Fruit fly (Drosophila melanogaster) S2 (cell line): ENCODE results near the gene Kots.

Experiments used
- CG8478 ChIP-seq: fragments of >200 bp; optimal IDR thresholded peaks from 2 replicates; lab custom pipeline; 2018
- CTCF ChIP-seq, 2 experiments: fragments of >200 bp; optimal IDR thresholded peaks; 2 replicates each; lab custom pipeline; 2018

DNA sequence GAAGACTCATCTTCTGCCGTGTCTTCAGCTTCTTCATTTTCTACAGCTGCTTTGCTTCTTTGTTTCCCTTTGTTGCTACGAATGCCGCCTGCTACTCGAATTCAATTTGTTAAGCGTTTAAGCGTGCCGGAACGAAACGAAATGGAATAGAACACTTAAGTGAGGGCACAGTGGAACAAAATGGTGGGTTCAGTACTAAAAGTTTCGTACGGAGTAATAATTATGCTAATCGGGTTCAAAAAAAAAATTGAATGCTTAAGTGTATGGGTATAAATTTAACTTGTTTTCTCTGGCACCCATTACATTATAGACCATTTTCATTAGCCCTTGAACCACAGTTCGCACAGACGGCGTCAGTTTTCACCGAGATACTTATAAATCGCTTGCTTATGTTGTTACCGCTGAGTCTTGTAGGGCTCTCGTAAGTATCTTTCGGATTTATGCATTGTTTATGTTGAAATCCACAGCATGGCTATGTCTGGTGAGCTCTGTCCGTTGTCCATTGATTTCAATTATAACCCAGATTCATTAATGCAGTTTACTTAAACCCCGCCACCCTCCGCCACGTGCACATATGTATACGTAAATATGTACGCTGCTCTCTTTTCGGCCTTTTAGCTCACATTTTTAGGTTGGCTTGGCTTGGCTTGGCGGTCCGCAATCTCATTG lies 48.6 kb upstream of the Kots start:
- TF ChIP-seq CG8478 (no peak), CTCF (optimal IDR thresholded peaks at IDR 0.05; lab: Kevin White, UChicago) (no peak)
